Worm (Caenorhabditis elegans) whole organism, L3 larva: Measurements from ENCODE around the gene srh-293.

Experiments used
- R02D3.7 ChIP-seq: fragments of 150-350 bp; optimal IDR thresholded peaks from 2 replicates; lab custom pipeline; 2014; ENCODE audit warnings: missing biosample characterization, missing genetic modification characterization
- ZK546.5 ChIP-seq: sonication (generic microtip); optimal IDR thresholded peaks from 2 replicates; lab custom pipeline; 2017; ENCODE audit warnings: missing biosample characterization, missing genetic modification characterization
- ama-1 ChIP-seq: fragments of 150-350 bp; optimal IDR thresholded peaks from 2 replicates; lab custom pipeline; 2018
- ceh-16 ChIP-seq: sonication (generic microtip); optimal IDR thresholded peaks from 2 replicates; lab custom pipeline; 2017; ENCODE audit warnings: missing biosample characterization, missing genetic modification characterization
- daf-12 ChIP-seq: fragments of 150-350 bp; optimal IDR thresholded peaks from 2 replicates; lab custom pipeline; 2014; ENCODE audit warnings: missing biosample characterization, missing genetic modification reagents, missing genetic modification characterization
- egl-27 ChIP-seq: sonication (generic microtip); optimal IDR thresholded peaks from 4 replicates; lab custom pipeline; 2017; ENCODE audit warnings: missing biosample characterization, missing genetic modification reagents, missing genetic modification characterization
- elt-1 ChIP-seq: fragments of 150-350 bp; optimal IDR thresholded peaks from 2 replicates; lab custom pipeline; 2014; ENCODE audit warnings: missing biosample characterization, missing genetic modification characterization
- elt-2 ChIP-seq: sonication (generic microtip); optimal IDR thresholded peaks from 2 replicates; lab custom pipeline; 2016; ENCODE audit warnings: missing genetic modification reagents, mild to moderate bottlenecking, missing genetic modification characterization, missing compliant biosample characterization
- elt-3 ChIP-seq, 3 experiments: fragments of 150-350 bp in 1 of 3; sonication (generic microtip) in 2 of 3; optimal IDR thresholded peaks; 2 replicates in 2 of 3; 4 replicates in 1 of 3; lab custom pipeline; 2014 to 2017; ENCODE audit warnings: missing biosample characterization in 3 of 3, missing genetic modification characterization in 3 of 3
- eor-1 ChIP-seq, 2 experiments: fragments of 150-350 bp; optimal IDR thresholded peaks; 2 replicates each; lab custom pipeline; 2014 to 2018; ENCODE audit warnings: missing biosample characterization in 2 of 2, missing genetic modification characterization in 2 of 2
- fkh-10 ChIP-seq: sonication (generic microtip); optimal IDR thresholded peaks from 2 replicates; lab custom pipeline; 2017; ENCODE audit warnings: missing biosample characterization, missing genetic modification reagents, missing genetic modification characterization
- fos-1 ChIP-seq: fragments of 150-350 bp; optimal IDR thresholded peaks from 2 replicates; lab custom pipeline; 2014; ENCODE audit warnings: missing biosample characterization, missing genetic modification characterization
- hmg-11 ChIP-seq: sonication (generic microtip); optimal IDR thresholded peaks from 2 replicates; lab custom pipeline; 2016; ENCODE audit warnings: missing genetic modification characterization, missing compliant biosample characterization
- jun-1 ChIP-seq: fragments of 150-350 bp; optimal IDR thresholded peaks from 2 replicates; lab custom pipeline; 2014; ENCODE audit warnings: missing biosample characterization, missing genetic modification reagents, missing genetic modification characterization
- lin-15B ChIP-seq: fragments of 150-350 bp; optimal IDR thresholded peaks from 2 replicates; lab custom pipeline; 2014; ENCODE audit warnings: missing biosample characterization, missing genetic modification characterization
- lin-39 ChIP-seq: fragments of 150-350 bp; optimal IDR thresholded peaks from 2 replicates; lab custom pipeline; 2018; ENCODE audit warnings: missing biosample characterization, missing genetic modification reagents, missing genetic modification characterization
- lsy-12 ChIP-seq: sonication (generic microtip); optimal IDR thresholded peaks from 2 replicates; lab custom pipeline; 2016; ENCODE audit warnings: mild to moderate bottlenecking, missing genetic modification characterization, missing compliant biosample characterization
- nfya-1 ChIP-seq: sonication (generic microtip); optimal IDR thresholded peaks from 2 replicates; lab custom pipeline; 2017; ENCODE audit warnings: missing genetic modification characterization, mild to moderate bottlenecking, missing compliant biosample characterization, antibody characterized with exemption, moderate library complexity; ENCODE audit not compliant: insufficient read depth
- nhr-23 ChIP-seq: fragments of 150-350 bp; optimal IDR thresholded peaks from 2 replicates; lab custom pipeline; 2014; ENCODE audit warnings: missing biosample characterization, missing genetic modification reagents, missing genetic modification characterization
- nhr-25 ChIP-seq: sonication (generic microtip); optimal IDR thresholded peaks from 2 replicates; lab custom pipeline; 2017; ENCODE audit warnings: missing biosample characterization, missing genetic modification characterization
- nhr-77 ChIP-seq: fragments of 150-350 bp; optimal IDR thresholded peaks from 2 replicates; lab custom pipeline; 2014; ENCODE audit warnings: missing biosample characterization, missing genetic modification characterization
- pha-4 ChIP-seq: fragments of 150-350 bp; optimal IDR thresholded peaks from 2 replicates; lab custom pipeline; 2014; ENCODE audit warnings: missing biosample characterization, missing genetic modification reagents, missing genetic modification characterization
- pqm-1 ChIP-seq: fragments of 150-350 bp; optimal IDR thresholded peaks from 2 replicates; lab custom pipeline; 2017; ENCODE audit warnings: missing biosample characterization, missing genetic modification characterization, inconsistent platforms
- sea-2 ChIP-seq: fragments of 150-350 bp; sonication (generic microtip); optimal IDR thresholded peaks from 4 replicates; lab custom pipeline; 2014; ENCODE audit warnings: missing biosample characterization, missing genetic modification reagents, missing genetic modification characterization
- skn-1 ChIP-seq: fragments of 150-350 bp; optimal IDR thresholded peaks from 2 replicates; lab custom pipeline; 2014; ENCODE audit warnings: missing biosample characterization, missing genetic modification characterization
- snpc-4 ChIP-seq: fragments of 150-350 bp; optimal IDR thresholded peaks from 2 replicates; lab custom pipeline; 2014; ENCODE audit warnings: missing biosample characterization, missing genetic modification characterization
- tbx-2 ChIP-seq: sonication (generic microtip); optimal IDR thresholded peaks from 2 replicates; lab custom pipeline; 2016; ENCODE audit warnings: mild to moderate bottlenecking, missing genetic modification characterization, missing compliant biosample characterization
- unc-39 ChIP-seq: sonication (generic microtip); optimal IDR thresholded peaks from 4 replicates; lab custom pipeline; 2017; ENCODE audit warnings: missing biosample characterization, missing genetic modification characterization
- unc-62 ChIP-seq: fragments of 150-350 bp; sonication (generic microtip); optimal IDR thresholded peaks from 4 replicates; lab custom pipeline; 2014; ENCODE audit warnings: missing biosample characterization, missing genetic modification reagents, missing genetic modification characterization
- zag-1 ChIP-seq: fragments of 150-350 bp; optimal IDR thresholded peaks from 2 replicates; lab custom pipeline; 2014; ENCODE audit warnings: missing biosample characterization, missing genetic modification characterization

srh-293 gene

ce11 chrV:15884698-15885097 lies 18.8 kb downstream of the srh-293 start, which contains the start of gene oac-42:
oac-42 (minus strand) TSS chrV:15884798.
- no peak for TF ChIP-seq hmg-11
- no peak for TF ChIP-seq lin-39 (tag; lab: Kevin White, UChicago)
- no peak for TF ChIP-seq fkh-10
- TF ChIP-seq ZK546.5 (tag; lab: Kevin White, UChicago): no peak
- no peak for TF ChIP-seq skn-1 (tag; lab: Kevin White, UChicago)
- no peak for TF ChIP-seq nhr-77 (tag; lab: Kevin White, UChicago)

ce11 chrV:15885967-15886366 lies 20.0 kb downstream of the srh-293 start, which contains the start of gene T06C12.9:
T06C12.9 (minus strand) TSS chrV:15886067.
- peak; percentile 9 for TF ChIP-seq pqm-1 (tag; lab: Kevin White, UChicago)
- TF ChIP-seq lin-15B (tag; lab: Kevin White, UChicago): no peak
- TF ChIP-seq, all 47 proteins: peak for 1

- TF ChIP-seq jun-1 (tag; lab: Kevin White, UChicago) (peak; percentile 70), pqm-1 (tag; lab: Kevin White, UChicago) (peak; percentile 89), daf-12 (tag; lab: Kevin White, UChicago) (no peak), nhr-23 (tag; lab: Kevin White, UChicago) (no peak), ama-1 (lab: Kevin White, UChicago) (no peak), snpc-4 (tag; lab: Kevin White, UChicago) (no peak), lin-39 (tag; lab: Kevin White, UChicago) (no peak), elt-2 (tag; lab: Kevin White, UChicago) (peak; percentile 93), skn-1 (tag; lab: Kevin White, UChicago) (no peak), zag-1 (tag; lab: Kevin White, UChicago) (no peak), pha-4 (tag; lab: Kevin White, UChicago) (peak; percentile 16), lin-15B (tag; lab: Kevin White, UChicago) (no peak), nfya-1 (tag; lab: Kevin White, UChicago) (peak; percentile 76), fos-1 (tag; lab: Kevin White, UChicago) (peak; percentile 33), nhr-25 (tag; lab: Kevin White, UChicago) (no peak), R02D3.7 (tag; lab: Kevin White, UChicago) (no peak), eor-1 (tag; optimal IDR thresholded peaks at IDR 0.05; lab: Kevin White, UChicago) (no peak)
- TF ChIP-seq, all 47 proteins: peak for 6
Observed at ce11 chrV:15887708-15888295, 21.9 kb downstream of the srh-293 start.

- TF ChIP-seq elt-3 (tag; optimal IDR thresholded peaks at IDR 0.05; lab: Kevin White, UChicago): no peak
- no peak for TF ChIP-seq ceh-16 (tag; lab: Kevin White, UChicago)
Observed at ce11 chrV:15888751-15889150, 22.8 kb downstream of the srh-293 start, which contains the start of gene cgt-1. cgt-1 (minus strand) TSS chrV:15888851.

ce11 chrV:15890115-15890514 lies 24.2 kb downstream of the srh-293 start:
- TF ChIP-seq skn-1 (tag; lab: Kevin White, UChicago) (no peak), pha-4 (tag; lab: Kevin White, UChicago) (peak; percentile 51), elt-2 (tag; lab: Kevin White, UChicago) (peak; percentile 72), pqm-1 (tag; lab: Kevin White, UChicago) (peak; percentile 57)

ce11 chrV:15891279-15891678 lies 25.3 kb downstream of the srh-293 start:
- TF ChIP-seq elt-2 (tag; lab: Kevin White, UChicago): peak; percentile 68
- TF ChIP-seq pha-4 (tag; lab: Kevin White, UChicago): peak; percentile 77
- TF ChIP-seq lin-15B (tag; lab: Kevin White, UChicago): no peak
- TF ChIP-seq pqm-1 (tag; lab: Kevin White, UChicago): peak; percentile 73

ce11 chrV:15891761-15892160 lies 25.8 kb downstream of the srh-293 start, which contains the start of gene T06C12.12:
T06C12.12 (plus strand) TSS chrV:15892061.
- no peak for TF ChIP-seq lin-39 (tag; lab: Kevin White, UChicago)
- no peak for TF ChIP-seq lsy-12 (tag; lab: Kevin White, UChicago)
- no peak for TF ChIP-seq nfya-1 (tag; lab: Kevin White, UChicago)
- TF ChIP-seq elt-2 (tag; lab: Kevin White, UChicago): no peak
- no peak for TF ChIP-seq tbx-2 (tag; lab: Kevin White, UChicago)
- TF ChIP-seq nhr-23 (tag; lab: Kevin White, UChicago): no peak
- no peak for TF ChIP-seq sea-2
- TF ChIP-seq unc-39: no peak
- TF ChIP-seq egl-27: no peak
- TF ChIP-seq elt-1 (tag; lab: Kevin White, UChicago): no peak
- TF ChIP-seq nhr-25 (tag; lab: Kevin White, UChicago): no peak
- no peak for TF ChIP-seq unc-62 (GFP tag; lab: Kevin White, UChicago)
